Worm (Caenorhabditis elegans): ENCODE results near the gene rmd-3.

Gene rmd-3

ce11 chrII:11339507-11339906, at the start of gene rmd-3:
rmd-3 (minus strand) TSS chrII:11339607.
- TF ChIP-seq ces-1 (GFP tag; optimal IDR thresholded peaks at IDR 0.05) (no peak), elt-1 (tag; optimal IDR thresholded peaks at IDR 0.05; ENCODE audit: borderline replicate concordance, insufficient read depth) (no peak), cnd-1 (tag; optimal IDR thresholded peaks at IDR 0.05) (no peak), nhr-12 (tag; optimal IDR thresholded peaks at IDR 0.05) (no peak), mep-1 (tag; optimal IDR thresholded peaks at IDR 0.05) (no peak), pha-4 (tag; optimal IDR thresholded peaks at IDR 0.05) (no peak), ceh-83 (GFP tag; optimal IDR thresholded peaks at IDR 0.05) (no peak), nhr-28 (tag; optimal IDR thresholded peaks at IDR 0.05) (no peak), mab-5 (tag; optimal IDR thresholded peaks at IDR 0.05) (no peak), hlh-1 (tag; optimal IDR thresholded peaks at IDR 0.05) (no peak), elt-3 (tag; optimal IDR thresholded peaks at IDR 0.05) (no peak), bed-3 (GFP tag; optimal IDR thresholded peaks at IDR 0.05) (no peak)

- no peak for TF ChIP-seq cnd-1 (tag; optimal IDR thresholded peaks at IDR 0.05)
- no peak for TF ChIP-seq hlh-1 (tag; optimal IDR thresholded peaks at IDR 0.05)
- no peak for TF ChIP-seq ceh-43 (GFP tag; optimal IDR thresholded peaks at IDR 0.05)
- TF ChIP-seq unc-62 (GFP tag; optimal IDR thresholded peaks at IDR 0.05), result no peak
- TF ChIP-seq nhr-2 (tag; optimal IDR thresholded peaks at IDR 0.05), result no peak
- TF ChIP-seq mls-2 (tag; optimal IDR thresholded peaks at IDR 0.05), result no peak
- TF ChIP-seq flh-1 (GFP tag; optimal IDR thresholded peaks at IDR 0.05), result no peak
- no peak for TF ChIP-seq unc-120 (tag; optimal IDR thresholded peaks at IDR 0.05; ENCODE audit: poor library complexity, severe bottlenecking)
- TF ChIP-seq drap-1 (GFP tag; optimal IDR thresholded peaks at IDR 0.05), result no peak
- TF ChIP-seq ztf-11 (tag; optimal IDR thresholded peaks at IDR 0.05), result no peak
- TF ChIP-seq mab-5 (tag; optimal IDR thresholded peaks at IDR 0.05), result no peak
- no peak for TF ChIP-seq pha-4 (tag; optimal IDR thresholded peaks at IDR 0.05)
- no peak for TF ChIP-seq ceh-39 (tag; optimal IDR thresholded peaks at IDR 0.05)
- no peak for TF ChIP-seq nhr-12 (tag; optimal IDR thresholded peaks at IDR 0.05)
- TF ChIP-seq tbx-8 (GFP tag; optimal IDR thresholded peaks at IDR 0.05), result no peak
- TF ChIP-seq bed-3 (GFP tag; optimal IDR thresholded peaks at IDR 0.05), result no peak
- TF ChIP-seq mep-1 (tag; optimal IDR thresholded peaks at IDR 0.05), result no peak
- TF ChIP-seq ham-2 (GFP tag; optimal IDR thresholded peaks at IDR 0.05), result no peak
- no peak for TF ChIP-seq unc-39 (tag; optimal IDR thresholded peaks at IDR 0.05)
- no peak for TF ChIP-seq sptf-1 (tag; optimal IDR thresholded peaks at IDR 0.05)
Observed at ce11 chrII:11386950-11387349, 47.5 kb upstream of the rmd-3 start.

- TF ChIP-seq M03D4.4 (tag; optimal IDR thresholded peaks at IDR 0.05), result no peak
- no peak for TF ChIP-seq mab-5 (tag; optimal IDR thresholded peaks at IDR 0.05)
- TF ChIP-seq nhr-76 (tag; optimal IDR thresholded peaks at IDR 0.05), result no peak
- no peak for TF ChIP-seq flh-1 (GFP tag; optimal IDR thresholded peaks at IDR 0.05)
- no peak for TF ChIP-seq ces-1 (GFP tag; optimal IDR thresholded peaks at IDR 0.05)
- TF ChIP-seq pha-4 (tag; optimal IDR thresholded peaks at IDR 0.05), result no peak
- TF ChIP-seq mls-2 (tag; optimal IDR thresholded peaks at IDR 0.05), result no peak
- no peak for TF ChIP-seq nhr-12 (tag; optimal IDR thresholded peaks at IDR 0.05)
- no peak for TF ChIP-seq ztf-11 (tag; optimal IDR thresholded peaks at IDR 0.05)
- TF ChIP-seq ham-2 (GFP tag; optimal IDR thresholded peaks at IDR 0.05), result no peak
- TF ChIP-seq nhr-237 (tag; optimal IDR thresholded peaks at IDR 0.05), result no peak
- TF ChIP-seq lin-13 (tag; optimal IDR thresholded peaks at IDR 0.05), result no peak
Observed at ce11 chrII:11384099-11384498, 44.7 kb upstream of the rmd-3 start.

- TF ChIP-seq drap-1 (GFP tag; optimal IDR thresholded peaks at IDR 0.05) (no peak), lsy-2 (tag; optimal IDR thresholded peaks at IDR 0.05) (no peak), mab-5 (tag; optimal IDR thresholded peaks at IDR 0.05) (no peak)
Observed at ce11 chrII:11383058-11383457, 43.7 kb upstream of the rmd-3 start, which contains the start of the genes C33B4.5 and C33B4.4. C33B4.5 (plus strand) TSS chrII:11383327. C33B4.4 (minus strand) TSS chrII:11383442.

ce11 chrII:11377700-11378099, 38.3 kb upstream of the rmd-3 start:
- no peak for TF ChIP-seq sptf-1 (tag; optimal IDR thresholded peaks at IDR 0.05)
- no peak for TF ChIP-seq nhr-237 (tag; optimal IDR thresholded peaks at IDR 0.05)
- TF ChIP-seq lin-32 (GFP tag; optimal IDR thresholded peaks at IDR 0.05), result no peak
- TF ChIP-seq sem-2 (GFP tag; optimal IDR thresholded peaks at IDR 0.05), result no peak
- no peak for TF ChIP-seq ztf-11 (tag; optimal IDR thresholded peaks at IDR 0.05)
- TF ChIP-seq lin-13 (tag; optimal IDR thresholded peaks at IDR 0.05), result no peak
- no peak for TF ChIP-seq tbx-8 (GFP tag; optimal IDR thresholded peaks at IDR 0.05)
- TF ChIP-seq zip-8 (tag; optimal IDR thresholded peaks at IDR 0.05), result no peak
- TF ChIP-seq unc-120 (tag; optimal IDR thresholded peaks at IDR 0.05; ENCODE audit: poor library complexity, severe bottlenecking), result no peak
- TF ChIP-seq lsy-2 (tag; optimal IDR thresholded peaks at IDR 0.05), result no peak
- TF ChIP-seq drap-1 (GFP tag; optimal IDR thresholded peaks at IDR 0.05), result no peak
- TF ChIP-seq ham-2 (GFP tag; optimal IDR thresholded peaks at IDR 0.05), result no peak
- TF ChIP-seq mls-2 (tag; optimal IDR thresholded peaks at IDR 0.05), result no peak
- TF ChIP-seq elt-1 (tag; optimal IDR thresholded peaks at IDR 0.05; ENCODE audit: borderline replicate concordance, insufficient read depth), result no peak
- no peak for TF ChIP-seq ces-1 (GFP tag; optimal IDR thresholded peaks at IDR 0.05)
- TF ChIP-seq mep-1 (tag; optimal IDR thresholded peaks at IDR 0.05), result no peak
- no peak for TF ChIP-seq nhr-28 (tag; optimal IDR thresholded peaks at IDR 0.05)

Data from whole organism, mixed stage, embryonic.